Fruit fly (Drosophila melanogaster): ENCODE measurements around the gene CG5561.

dm6 chr2L:1316422-1316821 is 37.5 kb downstream of the CG5561 start:
- TF ChIP-seq CG8478 (optimal IDR thresholded peaks at IDR 0.05): no peak
- TF ChIP-seq pan (optimal IDR thresholded peaks at IDR 0.05): no peak
- no peak for TF ChIP-seq usp (GFP tag; optimal IDR thresholded peaks at IDR 0.05)
- TF ChIP-seq EcR (GFP tag; optimal IDR thresholded peaks at IDR 0.05): no peak

Measured in whole organism.